Worm (Caenorhabditis elegans): Measurements from ENCODE around the gene F16G10.7.

DNA sequence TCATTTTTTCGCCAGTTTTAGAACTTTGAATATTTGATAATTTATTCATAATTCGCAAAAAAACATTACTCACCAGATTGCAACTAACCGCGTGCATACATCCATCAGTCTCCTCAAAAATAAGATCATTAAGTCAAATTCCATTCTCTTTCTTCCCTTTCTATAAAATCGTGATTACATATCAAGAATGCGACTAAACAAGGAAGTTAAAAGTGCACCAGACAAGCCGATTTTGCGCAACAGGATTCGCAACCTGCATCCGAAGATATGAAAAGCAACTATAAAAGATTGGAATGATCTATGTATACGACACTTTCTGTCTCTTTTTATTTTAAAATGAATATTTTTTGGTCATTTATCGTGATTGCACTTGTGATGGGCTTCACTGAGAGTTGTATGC is 11.1 kb downstream of the F16G10.7 start, which contains the start of gene hpo-25:
- no peak for TF ChIP-seq nhr-12 (tag; optimal IDR thresholded peaks at IDR 0.05)
- no peak for TF ChIP-seq lin-13 (tag; optimal IDR thresholded peaks at IDR 0.05)
- TF ChIP-seq ztf-11 (tag; optimal IDR thresholded peaks at IDR 0.05), result no peak
- TF ChIP-seq nhr-28 (tag; optimal IDR thresholded peaks at IDR 0.05), result no peak
- TF ChIP-seq nhr-237 (tag; optimal IDR thresholded peaks at IDR 0.05), result no peak
- no peak for TF ChIP-seq pha-4 (tag; optimal IDR thresholded peaks at IDR 0.05)
- TF ChIP-seq unc-62 (GFP tag; optimal IDR thresholded peaks at IDR 0.05), result no peak

Data from whole organism, mixed stage, embryonic.